Worm (Caenorhabditis elegans) whole organism, early embryonic: ENCODE measurements around the gene T19D12.2.

ENCODE experiments used
- B0310.2 ChIP-seq: sonication (generic microtip); optimal IDR thresholded peaks from 2 replicates; lab custom pipeline; 2016; ENCODE audit warnings: mild to moderate bottlenecking, missing genetic modification characterization, missing compliant biosample characterization
- F13C5.2 ChIP-seq: sonication (generic microtip); optimal IDR thresholded peaks from 2 replicates; lab custom pipeline; 2017; ENCODE audit warnings: mild to moderate bottlenecking, missing genetic modification characterization, inconsistent platforms, missing compliant biosample characterization
- aly-1 ChIP-seq: sonication (generic microtip); optimal IDR thresholded peaks from 2 replicates; lab custom pipeline; 2016; ENCODE audit warnings: missing genetic modification characterization, missing compliant biosample characterization
- ama-1 ChIP-seq: fragments of 150-350 bp; optimal IDR thresholded peaks from 2 replicates; lab custom pipeline; 2014
- ceh-13 ChIP-seq: fragments of 200-800 bp; sonication (Bioruptor generic); optimal IDR thresholded peaks from 2 replicates; lab custom pipeline; 2018; ENCODE audit warnings: mild to moderate bottlenecking, missing genetic modification characterization, missing compliant biosample characterization
- ceh-36 ChIP-seq: sonication (generic microtip); optimal IDR thresholded peaks from 2 replicates; lab custom pipeline; 2016; ENCODE audit warnings: missing genetic modification characterization, inconsistent platforms, missing compliant biosample characterization
- ets-7 ChIP-seq: sonication (generic microtip); optimal IDR thresholded peaks from 2 replicates; lab custom pipeline; 2016; ENCODE audit warnings: missing genotype, missing genetic modification characterization, missing compliant biosample characterization
- flt-1 ChIP-seq: fragments of 200-800 bp; sonication (Bioruptor generic); IDR thresholded peaks from 2 replicates; pipeline ENCODE4 v1.3.6; 2022; ENCODE audit warnings: missing genetic modification characterization, missing compliant biosample characterization
- hmbx-1 ChIP-seq: sonication (generic microtip); optimal IDR thresholded peaks from 2 replicates; lab custom pipeline; 2016; ENCODE audit warnings: mild to moderate bottlenecking, missing genetic modification characterization, missing compliant biosample characterization
- hmg-4 ChIP-seq: fragments of 200-800 bp; sonication (Bioruptor generic); optimal IDR thresholded peaks from 2 replicates; lab custom pipeline; 2018; ENCODE audit warnings: mild to moderate bottlenecking, missing genetic modification characterization, missing compliant biosample characterization
- hnd-1 ChIP-seq: sonication (generic microtip); optimal IDR thresholded peaks from 2 replicates; lab custom pipeline; 2016; ENCODE audit warnings: missing genetic modification characterization, missing compliant biosample characterization
- pes-1 ChIP-seq: fragments of 200-800 bp; sonication (Bioruptor generic); IDR thresholded peaks from 2 replicates; pipeline ENCODE4 v1.3.6; 2022; ENCODE audit warnings: missing genetic modification reagents, missing genetic modification characterization, missing compliant biosample characterization
- scrt-1 ChIP-seq: fragments of 200-800 bp; sonication (Bioruptor generic); IDR thresholded peaks from 2 replicates; pipeline ENCODE4 v1.3.6; 2022; ENCODE audit warnings: missing genetic modification characterization, missing compliant biosample characterization
- sea-1 ChIP-seq: fragments of 200-800 bp; sonication (Bioruptor generic); conservative IDR thresholded peaks from 2 replicates; pipeline ENCODE4 v1.3.6; 2022; ENCODE audit warnings: missing genetic modification characterization, missing compliant biosample characterization
- tbx-11 ChIP-seq: fragments of 200-800 bp; sonication (Bioruptor generic); IDR thresholded peaks from 2 replicates; pipeline ENCODE4 v1.3.6; 2022; ENCODE audit warnings: missing genetic modification characterization, missing compliant biosample characterization
- tbx-37 ChIP-seq: fragments of 200-800 bp; sonication (Bioruptor generic); conservative IDR thresholded peaks from 2 replicates; pipeline ENCODE4 v1.3.6; 2022; ENCODE audit warnings: missing genetic modification reagents, missing genetic modification characterization, missing compliant biosample characterization
- tra-4 ChIP-seq: sonication (generic microtip); optimal IDR thresholded peaks from 2 replicates; lab custom pipeline; 2017; ENCODE audit warnings: missing genetic modification characterization, missing compliant biosample characterization

T19D12.2 gene

DNA sequence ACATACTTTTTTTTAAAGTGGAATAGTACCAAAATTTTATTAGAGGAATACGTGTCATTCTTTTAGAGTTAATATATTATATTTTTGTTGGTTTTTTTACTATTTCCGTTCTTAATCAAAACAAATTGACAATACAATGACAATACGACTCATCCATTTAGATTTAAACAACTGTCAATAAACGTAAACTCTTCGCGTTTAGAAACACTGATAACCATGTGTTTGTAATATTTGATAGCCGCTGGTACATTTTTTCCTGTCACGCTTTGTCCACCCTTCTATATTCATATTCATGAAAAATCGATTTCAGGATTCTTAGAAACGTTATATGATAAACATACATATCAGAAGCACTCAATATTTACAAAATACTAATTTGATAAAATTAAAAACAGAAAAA is 2.7 kb downstream of the T19D12.2 start:
- no peak for TF ChIP-seq hnd-1 (tag; lab: Kevin White, UChicago)
- TF ChIP-seq tbx-37 (GFP tag; lab: Robert Waterston, UW): no peak
- TF ChIP-seq tbx-11: no peak
- no peak for TF ChIP-seq ceh-13
- TF ChIP-seq flt-1 (GFP tag; lab: Robert Waterston, UW): no peak
- no peak for TF ChIP-seq ets-7 (tag; lab: Kevin White, UChicago)
- TF ChIP-seq pes-1 (GFP tag; lab: Robert Waterston, UW): no peak
- no peak for TF ChIP-seq aly-1 (tag; lab: Kevin White, UChicago)
- no peak for TF ChIP-seq ceh-36 (tag; lab: Kevin White, UChicago)

- TF ChIP-seq ets-7 (tag; lab: Kevin White, UChicago) (no peak), hmg-4 (GFP tag; lab: Kevin White, UChicago) (no peak), ceh-13 (no peak), flt-1 (GFP tag; lab: Robert Waterston, UW) (no peak), pes-1 (GFP tag; lab: Robert Waterston, UW) (no peak), ceh-36 (tag; lab: Kevin White, UChicago) (no peak), sea-1 (GFP tag; lab: Robert Waterston, UW) (no peak), tbx-37 (GFP tag; lab: Robert Waterston, UW) (no peak), F13C5.2 (no peak), ama-1 (lab: Kevin White, UChicago) (no peak), aly-1 (tag; lab: Kevin White, UChicago) (no peak)
These were observed 4.8 kb downstream of the T19D12.2 start for ce11 chrII:6665908-6666307.

ce11 chrII:6666598-6666997 is 5.5 kb downstream of the T19D12.2 start, which contains the start of gene T19D12.1:
TSS of gene T19D12.1 (plus strand) at chrII:6666898.
- no peak for TF ChIP-seq ama-1 (lab: Kevin White, UChicago)
- TF ChIP-seq ceh-36 (tag; lab: Kevin White, UChicago): no peak
- TF ChIP-seq B0310.2: no peak
- TF ChIP-seq tbx-11: no peak
- TF ChIP-seq flt-1 (GFP tag; lab: Robert Waterston, UW): no peak
- no peak for TF ChIP-seq sea-1 (GFP tag; lab: Robert Waterston, UW)
- TF ChIP-seq aly-1 (tag; lab: Kevin White, UChicago): no peak
- no peak for TF ChIP-seq hmg-4 (GFP tag; lab: Kevin White, UChicago)
- TF ChIP-seq ceh-13: no peak
- TF ChIP-seq ets-7 (tag; lab: Kevin White, UChicago): no peak
- no peak for TF ChIP-seq hnd-1 (tag; lab: Kevin White, UChicago)
- TF ChIP-seq tbx-37 (GFP tag; lab: Robert Waterston, UW): no peak
- no peak for TF ChIP-seq scrt-1
- TF ChIP-seq pes-1 (GFP tag; lab: Robert Waterston, UW): no peak
- TF ChIP-seq tra-4 (tag; lab: Kevin White, UChicago): no peak
- TF ChIP-seq F13C5.2: no peak
- TF ChIP-seq hmbx-1 (tag; lab: Kevin White, UChicago): no peak

ce11 chrII:6667534-6667933 is 6.4 kb downstream of the T19D12.2 start:
- TF ChIP-seq hmg-4 (GFP tag; lab: Kevin White, UChicago): no peak
- TF ChIP-seq pes-1 (GFP tag; lab: Robert Waterston, UW): no peak
- TF ChIP-seq hmbx-1 (tag; lab: Kevin White, UChicago): no peak
- TF ChIP-seq scrt-1: no peak
- no peak for TF ChIP-seq ceh-13
- no peak for TF ChIP-seq F13C5.2
- TF ChIP-seq ceh-36 (tag; lab: Kevin White, UChicago): no peak
- no peak for TF ChIP-seq B0310.2
- TF ChIP-seq hnd-1 (tag; lab: Kevin White, UChicago): no peak
- no peak for TF ChIP-seq tbx-37 (GFP tag; lab: Robert Waterston, UW)
- no peak for TF ChIP-seq sea-1 (GFP tag; lab: Robert Waterston, UW)
- TF ChIP-seq aly-1 (tag; lab: Kevin White, UChicago): no peak
- TF ChIP-seq tra-4 (tag; lab: Kevin White, UChicago): no peak
- no peak for TF ChIP-seq ets-7 (tag; lab: Kevin White, UChicago)
- no peak for TF ChIP-seq tbx-11
- no peak for TF ChIP-seq ama-1 (lab: Kevin White, UChicago)
- TF ChIP-seq flt-1 (GFP tag; lab: Robert Waterston, UW): no peak

ce11 chrII:6668496-6668895 is 7.4 kb downstream of the T19D12.2 start:
- TF ChIP-seq ceh-13: no peak
- TF ChIP-seq B0310.2: no peak
- TF ChIP-seq ets-7 (tag; lab: Kevin White, UChicago): no peak

DNA sequence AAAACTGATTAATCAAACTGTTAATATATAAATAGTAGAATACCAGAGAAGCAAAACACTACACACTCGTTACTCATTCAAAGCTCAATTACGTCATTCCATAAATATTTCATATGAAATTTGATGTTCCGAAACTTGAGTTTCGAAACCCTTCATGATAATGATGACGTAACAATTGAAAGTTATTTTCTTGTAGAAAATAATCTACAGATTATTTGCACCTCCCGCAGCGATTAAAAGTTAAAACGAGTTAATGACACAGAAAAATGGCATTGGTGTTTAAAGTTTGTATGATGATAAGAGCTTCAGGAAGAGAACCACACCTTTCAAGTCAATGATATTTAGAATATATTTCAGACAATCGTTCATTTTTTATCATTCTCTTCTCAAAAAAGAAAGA is 12.8 kb downstream of the T19D12.2 start, which contains the start of gene H43E16.1:
Gene H43E16.1 (plus strand): TSS at position 375 of the 400 bp plus-strand sequence.
- no peak for TF ChIP-seq hnd-1 (tag; lab: Kevin White, UChicago)

DNA sequence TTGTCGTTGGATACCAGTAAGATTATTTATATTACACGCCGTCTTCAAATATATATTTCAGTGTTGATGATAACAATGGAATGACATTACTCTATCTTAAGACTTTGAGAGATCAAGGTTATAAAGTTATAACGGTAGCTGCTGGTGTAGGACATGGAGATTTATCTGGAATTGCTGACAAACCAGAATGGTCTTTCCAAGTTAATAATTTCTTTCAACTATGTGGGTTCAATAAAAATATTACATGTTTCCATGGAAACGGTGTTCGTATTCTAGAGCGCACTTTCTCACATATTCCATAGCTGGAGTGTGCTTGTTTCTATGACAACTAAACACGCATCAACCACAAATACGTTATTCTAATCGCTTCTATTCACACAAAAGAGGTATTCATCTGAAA is 18.6 kb downstream of the T19D12.2 start, which contains the start of gene ift-74:
Gene ift-74 (plus strand): TSS at position 301 of the 400 bp plus-strand sequence.
- TF ChIP-seq hmbx-1 (tag; lab: Kevin White, UChicago) (no peak), pes-1 (GFP tag; lab: Robert Waterston, UW) (no peak), scrt-1 (no peak), hmg-4 (GFP tag; lab: Kevin White, UChicago) (no peak), aly-1 (tag; lab: Kevin White, UChicago) (no peak), tbx-37 (GFP tag; lab: Robert Waterston, UW) (no peak), ceh-36 (tag; lab: Kevin White, UChicago) (no peak), flt-1 (GFP tag; lab: Robert Waterston, UW) (no peak), B0310.2 (no peak), F13C5.2 (no peak), tbx-11 (no peak), ama-1 (lab: Kevin White, UChicago) (no peak), sea-1 (GFP tag; lab: Robert Waterston, UW) (no peak), tra-4 (tag; lab: Kevin White, UChicago) (no peak), ets-7 (tag; lab: Kevin White, UChicago) (no peak), ceh-13 (no peak)

DNA sequence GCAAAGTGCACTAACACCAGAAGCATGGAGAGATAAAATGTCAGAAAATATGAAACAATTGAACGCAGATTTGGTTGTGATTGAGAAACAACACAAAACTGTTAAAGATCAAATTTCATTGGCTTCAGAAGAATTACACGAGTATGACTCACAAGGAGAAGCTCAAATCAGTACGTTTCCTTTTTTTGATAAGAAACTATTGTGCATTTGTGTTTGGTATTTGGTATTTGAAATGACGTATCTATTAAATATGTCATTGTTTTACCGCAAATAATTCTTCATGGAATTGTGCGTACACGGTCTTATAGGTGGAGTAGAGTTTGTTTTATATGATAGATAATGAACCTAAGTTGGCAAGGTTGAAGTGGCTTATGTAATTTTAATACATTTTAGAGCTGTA is 20.3 kb downstream of the T19D12.2 start:
- TF ChIP-seq ets-7 (tag; lab: Kevin White, UChicago) (no peak), F13C5.2 (no peak), ceh-13 (no peak), aly-1 (tag; lab: Kevin White, UChicago) (no peak), hmg-4 (GFP tag; lab: Kevin White, UChicago) (no peak), B0310.2 (no peak), hmbx-1 (tag; lab: Kevin White, UChicago) (no peak), sea-1 (GFP tag; lab: Robert Waterston, UW) (no peak), hnd-1 (tag; lab: Kevin White, UChicago) (no peak), ceh-36 (tag; lab: Kevin White, UChicago) (no peak), tbx-37 (GFP tag; lab: Robert Waterston, UW) (no peak)
